Worm (Caenorhabditis elegans) whole organism, late embryonic: ENCODE results near the gene srh-207.

Source experiments
- K09A11.1 ChIP-seq: sonication (generic microtip); optimal IDR thresholded peaks from 2 replicates; lab custom pipeline; 2017; ENCODE audit warnings: antibody characterized with exemption, mild to moderate bottlenecking, missing genetic modification characterization, missing compliant biosample characterization; ENCODE audit not compliant: insufficient read depth
- T23F11.4 ChIP-seq: fragments of 200-800 bp; sonication (Bioruptor generic); optimal IDR thresholded peaks from 2 replicates; lab custom pipeline; 2018; ENCODE audit warnings: mild to moderate bottlenecking, missing genetic modification characterization, missing compliant biosample characterization
- ama-1 ChIP-seq: fragments of 150-350 bp; optimal IDR thresholded peaks from 2 replicates; lab custom pipeline; 2014
- ceh-14 ChIP-seq: sonication (generic microtip); optimal IDR thresholded peaks from 2 replicates; lab custom pipeline; 2016; ENCODE audit warnings: missing genotype, missing genetic modification characterization, missing compliant biosample characterization
- ceh-19 ChIP-seq: fragments of 200-800 bp; sonication (Bioruptor generic); optimal IDR thresholded peaks from 2 replicates; lab custom pipeline; 2018; ENCODE audit warnings: mild to moderate bottlenecking, missing genetic modification characterization, missing compliant biosample characterization
- ceh-2 ChIP-seq: sonication (generic microtip); optimal IDR thresholded peaks from 2 replicates; lab custom pipeline; 2016; ENCODE audit warnings: missing genotype, missing genetic modification characterization, missing compliant biosample characterization
- ceh-22 ChIP-seq: sonication (generic microtip); optimal IDR thresholded peaks from 2 replicates; lab custom pipeline; 2017; ENCODE audit warnings: missing biosample characterization, missing genetic modification characterization
- ceh-24 ChIP-seq: sonication (generic microtip); optimal IDR thresholded peaks from 2 replicates; lab custom pipeline; 2016; ENCODE audit warnings: mild to moderate bottlenecking, missing genetic modification characterization, missing compliant biosample characterization
- ceh-34 ChIP-seq: sonication (generic microtip); optimal IDR thresholded peaks from 2 replicates; lab custom pipeline; 2016; ENCODE audit warnings: mild to moderate bottlenecking, missing genetic modification characterization, missing compliant biosample characterization
- ceh-9 ChIP-seq: sonication (generic microtip); optimal IDR thresholded peaks from 2 replicates; lab custom pipeline; 2016; ENCODE audit warnings: mild to moderate bottlenecking, missing genetic modification characterization, inconsistent platforms, missing compliant biosample characterization
- che-1 ChIP-seq: sonication (generic microtip); optimal IDR thresholded peaks from 2 replicates; lab custom pipeline; 2016; ENCODE audit warnings: mild to moderate bottlenecking, missing genetic modification characterization, missing compliant biosample characterization
- dmd-4 ChIP-seq: sonication (generic microtip); optimal IDR thresholded peaks from 2 replicates; lab custom pipeline; 2016; ENCODE audit warnings: borderline replicate concordance, missing genetic modification characterization, missing compliant biosample characterization
- dve-1 ChIP-seq: sonication (generic microtip); optimal IDR thresholded peaks from 2 replicates; lab custom pipeline; 2017; ENCODE audit warnings: antibody characterized with exemption, mild to moderate bottlenecking, missing genetic modification characterization, missing compliant biosample characterization
- elt-2 ChIP-seq: sonication (generic microtip); optimal IDR thresholded peaks from 2 replicates; lab custom pipeline; 2016; ENCODE audit warnings: missing genetic modification reagents, missing genetic modification characterization, missing compliant biosample characterization
- elt-4 ChIP-seq: sonication (generic microtip); optimal IDR thresholded peaks from 2 replicates; lab custom pipeline; 2016; ENCODE audit warnings: missing genetic modification characterization, missing compliant biosample characterization
- ets-4 ChIP-seq: sonication (generic microtip); optimal IDR thresholded peaks from 2 replicates; lab custom pipeline; 2016; ENCODE audit warnings: missing genetic modification characterization, missing compliant biosample characterization
- eyg-1 ChIP-seq: sonication (generic microtip); optimal IDR thresholded peaks from 2 replicates; lab custom pipeline; 2016; ENCODE audit warnings: missing genotype, missing genetic modification characterization, missing compliant biosample characterization
- fax-1 ChIP-seq: sonication (generic microtip); optimal IDR thresholded peaks from 2 replicates; lab custom pipeline; 2016; ENCODE audit warnings: missing genotype, missing genetic modification characterization, missing compliant biosample characterization
- fkh-10 ChIP-seq: fragments of 150-350 bp; optimal IDR thresholded peaks from 2 replicates; lab custom pipeline; 2014; ENCODE audit warnings: missing biosample characterization, missing genetic modification reagents, missing genetic modification characterization
- gmeb-2 ChIP-seq: sonication (generic microtip); optimal IDR thresholded peaks from 2 replicates; lab custom pipeline; 2016; ENCODE audit warnings: missing genetic modification characterization, inconsistent platforms, missing compliant biosample characterization
- hlh-13 ChIP-seq: fragments of 200-800 bp; sonication (Bioruptor generic); optimal IDR thresholded peaks from 2 replicates; lab custom pipeline; 2018; ENCODE audit warnings: mild to moderate bottlenecking, missing genetic modification characterization, missing compliant biosample characterization
- lin-11 ChIP-seq: fragments of 200-800 bp; sonication (Bioruptor generic); optimal IDR thresholded peaks from 2 replicates; lab custom pipeline; 2018; ENCODE audit warnings: mild to moderate bottlenecking, missing genetic modification characterization, missing compliant biosample characterization
- madf-2 ChIP-seq: sonication (generic microtip); optimal IDR thresholded peaks from 2 replicates; lab custom pipeline; 2017; ENCODE audit warnings: missing genetic modification characterization, missing compliant biosample characterization
- nhr-11 ChIP-seq: fragments of 150-350 bp; optimal IDR thresholded peaks from 2 replicates; lab custom pipeline; 2014; ENCODE audit warnings: missing biosample characterization, missing genetic modification characterization
- nhr-232 ChIP-seq: sonication (generic microtip); optimal IDR thresholded peaks from 2 replicates; lab custom pipeline; 2016; ENCODE audit warnings: missing genetic modification characterization, missing compliant biosample characterization
- npax-4 ChIP-seq: sonication (generic microtip); optimal IDR thresholded peaks from 2 replicates; lab custom pipeline; 2016; ENCODE audit warnings: missing genetic modification characterization, missing compliant biosample characterization
- odd-2 ChIP-seq: sonication (generic microtip); optimal IDR thresholded peaks from 2 replicates; lab custom pipeline; 2017; ENCODE audit warnings: antibody characterized with exemption, mild to moderate bottlenecking, missing genetic modification characterization, missing compliant biosample characterization
- pag-3 ChIP-seq: sonication (generic microtip); optimal IDR thresholded peaks from 2 replicates; lab custom pipeline; 2016; ENCODE audit warnings: missing compliant biosample characterization, missing genetic modification characterization, borderline replicate concordance
- pat-9 ChIP-seq: fragments of 200-800 bp; sonication (Bioruptor generic); optimal IDR thresholded peaks from 2 replicates; lab custom pipeline; 2018; ENCODE audit warnings: mild to moderate bottlenecking, missing genetic modification characterization, moderate library complexity, missing compliant biosample characterization
- pha-4 ChIP-seq: fragments of 150-350 bp; optimal IDR thresholded peaks from 2 replicates; lab custom pipeline; 2018; ENCODE audit warnings: missing biosample characterization, missing genetic modification reagents, missing genetic modification characterization
- pros-1 ChIP-seq: fragments of 150-350 bp; optimal IDR thresholded peaks from 2 replicates; lab custom pipeline; 2014; ENCODE audit warnings: missing biosample characterization, missing genetic modification reagents, missing genetic modification characterization
- rnt-1 ChIP-seq: sonication (generic microtip); optimal IDR thresholded peaks from 2 replicates; lab custom pipeline; 2016; ENCODE audit warnings: missing genetic modification characterization, missing compliant biosample characterization
- sdc-2 ChIP-seq: sonication (generic microtip); optimal IDR thresholded peaks from 2 replicates; lab custom pipeline; 2016; ENCODE audit warnings: missing genotype, missing genetic modification characterization, missing compliant biosample characterization
- sox-2 ChIP-seq: fragments of 200-800 bp; sonication (Bioruptor generic); IDR thresholded peaks from 2 replicates; pipeline ENCODE4 v1.3.6; 2022; ENCODE audit warnings: missing genetic modification reagents, missing genetic modification characterization, missing compliant biosample characterization
- sox-4 ChIP-seq: sonication (generic microtip); optimal IDR thresholded peaks from 2 replicates; lab custom pipeline; 2017; ENCODE audit warnings: mild to moderate bottlenecking, missing genetic modification characterization, inconsistent platforms, missing compliant biosample characterization
- syd-9 ChIP-seq: sonication (generic microtip); optimal IDR thresholded peaks from 2 replicates; lab custom pipeline; 2016; ENCODE audit warnings: mild to moderate bottlenecking, missing genetic modification characterization, moderate library complexity, missing compliant biosample characterization
- ttx-3 ChIP-seq: sonication (generic microtip); optimal IDR thresholded peaks from 2 replicates; lab custom pipeline; 2016; ENCODE audit warnings: missing genetic modification reagents, missing genetic modification characterization, missing compliant biosample characterization
- unc-55 ChIP-seq: sonication (generic microtip); optimal IDR thresholded peaks from 2 replicates; lab custom pipeline; 2017; ENCODE audit warnings: missing biosample characterization, missing genetic modification reagents, missing genetic modification characterization
- unc-86 ChIP-seq: sonication (generic microtip); optimal IDR thresholded peaks from 2 replicates; lab custom pipeline; 2016; ENCODE audit warnings: missing genetic modification characterization, missing compliant biosample characterization
- ztf-16 ChIP-seq: sonication (generic microtip); optimal IDR thresholded peaks from 2 replicates; lab custom pipeline; 2017; ENCODE audit warnings: missing genetic modification characterization, missing compliant biosample characterization

srh-207 gene

DNA sequence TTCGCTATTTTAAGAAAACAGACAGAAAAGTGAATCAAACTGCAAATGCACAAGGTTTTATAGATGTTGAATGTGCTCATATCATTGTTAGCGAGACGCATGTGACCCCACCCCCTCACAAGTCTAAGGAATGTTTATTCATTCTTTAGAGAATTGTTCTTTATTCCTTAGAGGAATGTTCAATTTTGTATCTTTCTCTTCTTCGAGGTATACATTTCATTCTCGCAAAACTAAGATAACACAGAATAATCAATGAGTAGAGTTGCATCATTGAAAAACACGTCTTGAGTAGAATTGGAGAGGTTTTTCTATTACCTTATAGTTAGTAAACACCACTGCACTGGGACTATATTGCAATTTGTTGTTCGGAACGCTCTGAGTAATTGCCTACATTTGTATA, 24.9 kb upstream of the srh-207 start, which contains the start of gene ZK262.20:
TSS of gene ZK262.20 (minus strand) at position 101 of the 400 bp plus-strand sequence.
- TF ChIP-seq elt-2 (tag; lab: Kevin White, UChicago) (no peak), madf-2 (tag; lab: Kevin White, UChicago) (no peak), ceh-9 (tag; lab: Kevin White, UChicago) (no peak), sox-4 (tag; lab: Kevin White, UChicago) (no peak), ama-1 (lab: Kevin White, UChicago) (no peak), nhr-11 (tag; lab: Kevin White, UChicago) (no peak), lin-11 (tag; lab: Kevin White, UChicago) (no peak), ceh-19 (GFP tag; lab: Kevin White, UChicago) (no peak), unc-86 (no peak), dmd-4 (tag; lab: Kevin White, UChicago) (no peak), ceh-14 (tag; lab: Kevin White, UChicago) (no peak), ceh-34 (no peak), gmeb-2 (no peak), pros-1 (tag; lab: Kevin White, UChicago) (no peak), ttx-3 (tag; lab: Kevin White, UChicago) (no peak), ztf-16 (tag; lab: Kevin White, UChicago) (no peak)

DNA sequence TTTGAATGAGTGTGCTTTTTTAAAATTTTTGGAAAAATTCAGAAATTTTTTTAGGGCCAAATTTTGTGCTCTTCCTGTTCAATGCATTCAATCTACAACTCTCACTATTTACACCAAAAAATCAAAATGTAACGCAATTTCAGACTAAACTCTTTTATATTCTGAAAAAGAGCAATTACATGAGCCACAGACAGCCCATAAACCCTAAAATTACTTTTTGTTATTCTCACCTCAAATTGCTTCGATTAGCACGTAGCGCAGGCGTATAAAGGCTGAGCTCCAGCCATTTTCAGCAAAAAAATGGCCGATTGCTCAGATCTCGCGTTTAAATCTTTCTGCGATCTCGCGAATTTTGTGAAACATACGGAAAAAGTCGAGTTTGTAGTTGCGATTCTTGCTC, 21.4 kb upstream of the srh-207 start, which contains the start of gene srw-82:
TSS of gene srw-82 (plus strand) at position 301 of the 400 bp plus-strand sequence.
- no peak for TF ChIP-seq rnt-1 (tag; lab: Kevin White, UChicago)
- TF ChIP-seq T23F11.4 (GFP tag; lab: Kevin White, UChicago) = no peak
- no peak for TF ChIP-seq pag-3 (tag; lab: Kevin White, UChicago)
- TF ChIP-seq dve-1 (tag; lab: Kevin White, UChicago) = no peak
- no peak for TF ChIP-seq unc-86
- no peak for TF ChIP-seq ceh-2 (tag; lab: Kevin White, UChicago)
- TF ChIP-seq eyg-1 = no peak
- TF ChIP-seq sox-4 (tag; lab: Kevin White, UChicago) = no peak
- TF ChIP-seq ceh-22 (tag; lab: Kevin White, UChicago) = no peak
- no peak for TF ChIP-seq npax-4 (tag; lab: Kevin White, UChicago)
- TF ChIP-seq lin-11 (tag; lab: Kevin White, UChicago) = no peak
- TF ChIP-seq ceh-19 (GFP tag; lab: Kevin White, UChicago) = no peak
- no peak for TF ChIP-seq pat-9 (tag; lab: Kevin White, UChicago)
- TF ChIP-seq nhr-232 (tag; lab: Kevin White, UChicago) = no peak
- TF ChIP-seq sox-2 = no peak
- no peak for TF ChIP-seq K09A11.1
- no peak for TF ChIP-seq sdc-2

DNA sequence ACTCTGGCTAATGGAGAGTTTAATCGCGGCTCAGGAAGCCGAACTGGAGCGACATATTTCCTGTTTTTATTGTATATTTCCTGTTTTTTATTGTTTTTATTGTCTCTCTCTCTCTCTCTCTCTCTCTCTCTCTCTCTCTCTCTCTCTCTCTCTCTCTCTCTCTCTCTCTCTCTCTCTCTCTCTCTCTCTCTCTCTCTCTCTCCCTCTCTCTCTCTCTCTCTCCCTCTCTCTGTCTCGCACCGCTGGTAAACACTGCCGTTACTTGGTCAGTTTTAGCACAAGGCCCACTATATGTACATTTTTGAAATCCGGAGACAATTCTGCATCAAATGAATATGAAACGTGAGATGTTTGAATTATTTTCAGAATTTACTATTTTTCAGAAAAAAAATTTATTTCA, 20.8 kb upstream of the srh-207 start:
- no peak for TF ChIP-seq che-1 (tag; lab: Kevin White, UChicago)
- no peak for TF ChIP-seq ceh-24
- no peak for TF ChIP-seq fkh-10 (GFP tag; lab: Kevin White, UChicago)
- TF ChIP-seq, all 69 proteins: peak for 0

DNA sequence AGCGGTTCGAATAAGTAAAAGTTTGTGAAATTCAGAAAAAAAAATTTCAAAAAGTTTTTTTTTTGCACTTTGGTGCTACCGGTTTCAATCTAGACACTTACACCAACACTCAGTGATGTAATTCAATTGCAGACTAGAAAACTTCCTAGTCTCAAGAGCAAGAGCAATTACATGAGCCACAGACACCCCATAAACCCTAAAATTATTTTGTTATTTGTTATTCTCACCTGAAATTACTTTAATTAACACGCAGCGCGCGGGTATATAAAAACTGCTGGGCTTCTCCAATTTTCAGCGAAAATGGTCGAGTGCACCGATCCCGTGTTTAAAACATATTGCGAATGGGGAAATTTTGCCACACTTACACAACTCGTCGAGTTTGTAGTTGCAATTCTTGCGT, 16.2 kb upstream of the srh-207 start, which contains the start of gene srw-83:
TSS of gene srw-83 (plus strand) at position 301 of the 400 bp plus-strand sequence.
- TF ChIP-seq hlh-13 (no peak), odd-2 (tag; lab: Kevin White, UChicago) (no peak), syd-9 (no peak), sox-2 (no peak), pha-4 (no peak), elt-4 (tag; lab: Kevin White, UChicago) (no peak), lin-11 (tag; lab: Kevin White, UChicago) (no peak), fax-1 (tag; lab: Kevin White, UChicago) (no peak), unc-55 (GFP tag; lab: Kevin White, UChicago) (no peak), nhr-11 (tag; lab: Kevin White, UChicago) (no peak), ets-4 (tag; lab: Kevin White, UChicago) (no peak), pros-1 (tag; lab: Kevin White, UChicago) (no peak)
